Fruit fly (Drosophila melanogaster): ENCODE results near the gene y.

- no peak for TF ChIP-seq fd96Ca (GFP tag; IDR thresholded peaks at IDR 0.05)
- TF ChIP-seq Snoo (tag; optimal IDR thresholded peaks at IDR 0.05) = no peak
Observed at dm6 chrX:409370-409769, 53.1 kb downstream of the y start.

All from whole organism, pupa.